Fruit fly (Drosophila melanogaster) whole organism, embryonic: ENCODE results near the gene CG32176.

Experiments used
- ATbp ChIP-seq: fragments of 200-800 bp; sonication (Bioruptor generic); optimal IDR thresholded peaks from 2 replicates; lab custom pipeline; 2017; ENCODE audit warnings: missing biosample characterization, mild to moderate bottlenecking, missing genetic modification characterization, missing genetic modification reagents
- Adf1 ChIP-seq: fragments of 200-800 bp; sonication (Bioruptor generic); IDR thresholded peaks from 2 replicates; pipeline ENCODE4 v1.3.6; 2022; ENCODE audit warnings: missing biosample characterization, missing genetic modification characterization
- Blimp-1 ChIP-seq: fragments of 200-800 bp; sonication (Bioruptor generic); optimal IDR thresholded peaks from 3 replicates; lab custom pipeline; 2018; ENCODE audit warnings: missing biosample characterization, missing genetic modification characterization, mild to moderate bottlenecking, moderate library complexity, missing genetic modification reagents
- CG10267 ChIP-seq: fragments of 200-800 bp; sonication (Bioruptor generic); optimal IDR thresholded peaks from 2 replicates; lab custom pipeline; 2018; ENCODE audit warnings: missing biosample characterization, mild to moderate bottlenecking, missing genetic modification characterization, moderate library complexity
- CG12104 ChIP-seq: fragments of 200-800 bp; sonication (Bioruptor generic); optimal IDR thresholded peaks from 3 replicates; lab custom pipeline; 2016; ENCODE audit warnings: missing biosample characterization, missing genetic modification characterization
- CG13775 ChIP-seq: fragments of 200-800 bp; sonication (Bioruptor generic); optimal IDR thresholded peaks from 3 replicates; lab custom pipeline; 2017; ENCODE audit warnings: missing biosample characterization, mild to moderate bottlenecking, missing genetic modification characterization
- CG14667 ChIP-seq: fragments of 200-800 bp; sonication (Bioruptor generic); IDR thresholded peaks from 2 replicates; pipeline ENCODE4 v1.3.6; 2022; ENCODE audit warnings: missing biosample characterization, missing genetic modification characterization
- CG15696 ChIP-seq: fragments of 200-800 bp; sonication (Bioruptor generic); optimal IDR thresholded peaks from 2 replicates; lab custom pipeline; 2019; ENCODE audit warnings: missing biosample characterization, mild to moderate bottlenecking, missing genetic modification characterization, moderate library complexity
- CG17359 ChIP-seq: fragments of 200-800 bp; sonication (Bioruptor generic); optimal IDR thresholded peaks from 3 replicates; lab custom pipeline; 2018; ENCODE audit warnings: missing biosample characterization, mild to moderate bottlenecking, missing genetic modification characterization, moderate library complexity
- CG17568 ChIP-seq: fragments of 200-800 bp; sonication (Bioruptor generic); optimal IDR thresholded peaks from 2 replicates; lab custom pipeline; 2018; ENCODE audit warnings: missing biosample characterization, mild to moderate bottlenecking, missing genetic modification characterization, moderate library complexity
- CG18262 ChIP-seq: fragments of 200-800 bp; optimal IDR thresholded peaks from 3 replicates; lab custom pipeline; 2019; ENCODE audit warnings: missing biosample characterization, mild to moderate bottlenecking, missing genetic modification characterization, moderate library complexity
- CG30020 ChIP-seq: fragments of 200-800 bp; optimal IDR thresholded peaks from 2 replicates; lab custom pipeline; 2019; ENCODE audit warnings: missing biosample characterization, mild to moderate bottlenecking, missing genetic modification characterization, moderate library complexity
- CG31388 ChIP-seq: fragments of 200-800 bp; sonication (Bioruptor generic); optimal IDR thresholded peaks from 2 replicates; lab custom pipeline; 2016; ENCODE audit warnings: missing biosample characterization, missing genetic modification characterization
- CG43689 ChIP-seq: fragments of 200-800 bp; sonication (Bioruptor generic); IDR thresholded peaks from 2 replicates; pipeline ENCODE4 v1.3.6; 2022; ENCODE audit warnings: missing biosample characterization, missing genetic modification characterization
- CG4854 ChIP-seq: fragments of 200-800 bp; sonication (Bioruptor generic); optimal IDR thresholded peaks from 2 replicates; lab custom pipeline; 2016; ENCODE audit warnings: missing biosample characterization, missing genetic modification characterization, inconsistent platforms
- CG7786 ChIP-seq: fragments of 200-800 bp; sonication (Bioruptor generic); optimal IDR thresholded peaks from 2 replicates; lab custom pipeline; 2016; ENCODE audit warnings: missing biosample characterization, missing genetic modification characterization
- CG8281 ChIP-seq: fragments of 200-800 bp; sonication (Bioruptor generic); optimal IDR thresholded peaks from 2 replicates; lab custom pipeline; 2018; ENCODE audit warnings: missing biosample characterization, mild to moderate bottlenecking, missing genetic modification characterization, moderate library complexity
- CG8944 ChIP-seq: fragments of 200-800 bp; sonication (Bioruptor generic); optimal IDR thresholded peaks from 3 replicates; lab custom pipeline; 2016; ENCODE audit warnings: missing biosample characterization, missing genetic modification characterization
- CoRest ChIP-seq: fragments of 200-800 bp; sonication (Bioruptor generic); optimal IDR thresholded peaks from 3 replicates; lab custom pipeline; 2018; ENCODE audit warnings: missing biosample characterization, mild to moderate bottlenecking, missing genetic modification characterization, moderate library complexity
- Dip3 ChIP-seq: fragments of 200-800 bp; sonication (Bioruptor generic); optimal IDR thresholded peaks from 3 replicates; lab custom pipeline; 2016; ENCODE audit warnings: missing biosample characterization, missing genetic modification characterization
- Fer3 ChIP-seq: fragments of 200-800 bp; sonication (Bioruptor generic); optimal IDR thresholded peaks from 2 replicates; lab custom pipeline; 2018; ENCODE audit warnings: missing biosample characterization, mild to moderate bottlenecking, missing genetic modification characterization, moderate library complexity
- Hr51 ChIP-seq, 2 experiments: fragments of 200-800 bp; sonication (Bioruptor generic); optimal IDR thresholded peaks; 2 replicates in 1 of 2; 3 replicates in 1 of 2; lab custom pipeline; 2016 to 2018; ENCODE audit warnings: missing biosample characterization in 2 of 2, missing genetic modification characterization in 2 of 2, mild to moderate bottlenecking in 1 of 2, moderate library complexity in 1 of 2
- Hsf ChIP-seq: fragments of 200-800 bp; sonication (Bioruptor generic); optimal IDR thresholded peaks from 3 replicates; lab custom pipeline; 2016; ENCODE audit warnings: missing biosample characterization, missing genetic modification characterization
- MTF-1 ChIP-seq: fragments of 200-800 bp; sonication (Bioruptor generic); optimal IDR thresholded peaks from 2 replicates; lab custom pipeline; 2018; ENCODE audit warnings: missing biosample characterization, mild to moderate bottlenecking, missing genetic modification characterization, borderline replicate concordance
- Meics ChIP-seq: fragments of 200-800 bp; sonication (Bioruptor generic); optimal IDR thresholded peaks from 2 replicates; lab custom pipeline; 2017; ENCODE audit warnings: missing biosample characterization, mild to moderate bottlenecking, missing genetic modification characterization
- Myb ChIP-seq: fragments of 200-800 bp; sonication (Bioruptor generic); optimal IDR thresholded peaks from 2 replicates; lab custom pipeline; 2016; ENCODE audit warnings: missing biosample characterization, missing genetic modification characterization
- Ravus ChIP-seq: fragments of 200-800 bp; sonication (Bioruptor generic); IDR thresholded peaks from 2 replicates; pipeline ENCODE4 v1.3.6; 2022; ENCODE audit warnings: missing biosample characterization, missing genetic modification characterization
- Rx ChIP-seq: fragments of 200-800 bp; sonication (Bioruptor generic); IDR thresholded peaks from 2 replicates; pipeline ENCODE4 v1.3.6; 2022; ENCODE audit warnings: missing biosample characterization, missing genetic modification characterization
- Side ChIP-seq: fragments of 200-800 bp; sonication (Bioruptor generic); optimal IDR thresholded peaks from 2 replicates; lab custom pipeline; 2016; ENCODE audit warnings: missing biosample characterization, missing genetic modification characterization
- Ssrp ChIP-seq: fragments of 200-800 bp; sonication (Bioruptor generic); optimal IDR thresholded peaks from 2 replicates; lab custom pipeline; 2018; ENCODE audit warnings: missing biosample characterization, mild to moderate bottlenecking, missing genetic modification characterization, moderate library complexity
- chm ChIP-seq: fragments of 200-800 bp; sonication (Bioruptor generic); IDR thresholded peaks from 2 replicates; pipeline ENCODE4 v1.3.6; 2022; ENCODE audit warnings: missing biosample characterization, missing genetic modification characterization
- crp ChIP-seq, 2 experiments: fragments of 200-800 bp; sonication (Bioruptor generic); optimal IDR thresholded peaks; 2 replicates in 1 of 2; 3 replicates in 1 of 2; lab custom pipeline; 2017; ENCODE audit warnings: missing biosample characterization in 2 of 2, missing genetic modification characterization in 2 of 2, mild to moderate bottlenecking in 1 of 2, moderate library complexity in 1 of 2
- cwo ChIP-seq: fragments of 200-800 bp; sonication (Bioruptor generic); optimal IDR thresholded peaks from 3 replicates; lab custom pipeline; 2017; ENCODE audit warnings: missing biosample characterization, missing genetic modification characterization, mild to moderate bottlenecking, moderate library complexity, missing genetic modification reagents
- dm ChIP-seq: fragments of 200-800 bp; sonication (Bioruptor generic); optimal IDR thresholded peaks from 3 replicates; lab custom pipeline; 2016; ENCODE audit warnings: missing biosample characterization, missing genetic modification characterization
- eve ChIP-seq, 2 experiments: fragments of >200 bp; optimal IDR thresholded peaks; 2 replicates each; lab custom pipeline; 2017; ENCODE audit warnings: missing biosample characterization in 2 of 2, missing genetic modification characterization in 2 of 2
- kni ChIP-seq: fragments of 200-800 bp; sonication (Bioruptor generic); optimal IDR thresholded peaks from 3 replicates; lab custom pipeline; 2017; ENCODE audit warnings: mild to moderate bottlenecking, missing biosample characterization, missing genetic modification reagents, missing genetic modification characterization
- luna ChIP-seq: fragments of 200-800 bp; sonication (Bioruptor generic); optimal IDR thresholded peaks from 2 replicates; lab custom pipeline; 2016; ENCODE audit warnings: missing biosample characterization, missing genetic modification characterization
- maf-S ChIP-seq: fragments of 200-800 bp; sonication (Bioruptor generic); optimal IDR thresholded peaks from 2 replicates; lab custom pipeline; 2016; ENCODE audit warnings: missing biosample characterization, missing genetic modification characterization
- pho ChIP-seq: fragments of 200-800 bp; sonication (Bioruptor generic); optimal IDR thresholded peaks from 2 replicates; lab custom pipeline; 2016; ENCODE audit warnings: missing biosample characterization, missing genetic modification characterization
- phol ChIP-seq: fragments of 200-800 bp; sonication (Bioruptor generic); optimal IDR thresholded peaks from 3 replicates; lab custom pipeline; 2018; ENCODE audit warnings: missing biosample characterization, mild to moderate bottlenecking, missing genetic modification characterization, moderate library complexity
- sens ChIP-seq: fragments of 200-800 bp; sonication (Bioruptor generic); peaks from one replicate; lab custom pipeline; 2016; ENCODE audit warnings: missing biosample characterization, missing genetic modification characterization
- sens-2 ChIP-seq: fragments of 200-800 bp; sonication (Bioruptor generic); IDR thresholded peaks from 2 replicates; pipeline ENCODE4 v1.3.6; 2022; ENCODE audit warnings: missing biosample characterization, missing genetic modification characterization
- sim ChIP-seq: fragments of 200-800 bp; sonication (Bioruptor generic); IDR thresholded peaks from 2 replicates; pipeline ENCODE4 v1.3.6; 2022; ENCODE audit warnings: missing biosample characterization, missing genetic modification characterization
- sima ChIP-seq: fragments of 200-800 bp; sonication (Bioruptor generic); optimal IDR thresholded peaks from 2 replicates; lab custom pipeline; 2016; ENCODE audit warnings: missing biosample characterization, missing genetic modification characterization
- stc ChIP-seq: fragments of 200-800 bp; sonication (Bioruptor generic); IDR thresholded peaks from 2 replicates; pipeline ENCODE4 v1.3.6; 2022; ENCODE audit warnings: missing biosample characterization, missing genetic modification characterization
- stwl ChIP-seq: fragments of 200-800 bp; sonication (Bioruptor generic); optimal IDR thresholded peaks from 3 replicates; lab custom pipeline; 2018; ENCODE audit warnings: missing biosample characterization, mild to moderate bottlenecking, missing genetic modification characterization, moderate library complexity
- tio ChIP-seq: fragments of 200-800 bp; sonication (Bioruptor generic); optimal IDR thresholded peaks from 2 replicates; lab custom pipeline; 2017; ENCODE audit warnings: missing biosample characterization, missing genetic modification characterization, inconsistent platforms
- vnd ChIP-seq: fragments of 200-800 bp; sonication (Bioruptor generic); IDR thresholded peaks from 3 replicates; pipeline ENCODE4 v1.3.6; 2022; ENCODE audit warnings: missing biosample characterization, missing genetic modification characterization; ENCODE audit not compliant: partially characterized antibody
- zen ChIP-seq: fragments of 200-800 bp; sonication (Bioruptor generic); optimal IDR thresholded peaks from 3 replicates; lab custom pipeline; 2018; ENCODE audit warnings: missing biosample characterization, mild to moderate bottlenecking, missing genetic modification characterization, moderate library complexity

CG32176 gene

dm6 chr3L:17415967-17416749, 17.5 kb upstream of the CG32176 start (continued):
- no peak for TF ChIP-seq CG30020 (tag; lab: Kevin White, UChicago)
- peak in 1 of 2 experiments; percentile 83 for TF ChIP-seq eve (GFP tag; optimal IDR thresholded peaks at IDR 0.05; lab: Kevin White, UChicago)
- no peak for TF ChIP-seq sima
- peak; percentile 58 for TF ChIP-seq Hsf (GFP tag; lab: Kevin White, UChicago)
- 0 out of 2 replicates have a peak, but pooled peaks have one; percentile 17 for TF ChIP-seq sens-2 (GFP tag; lab: Robert Waterston, UW)
- no peak for TF ChIP-seq Meics (GFP tag; lab: Kevin White, UChicago)
- TF ChIP-seq Rx (GFP tag; lab: Robert Waterston, UW): no peak
- TF ChIP-seq pho (GFP tag; lab: Kevin White, UChicago): peak; percentile 41
- TF ChIP-seq CG18262 (tag; lab: Kevin White, UChicago): peak; percentile 80
- TF ChIP-seq CG31388 (GFP tag; lab: Kevin White, UChicago): no peak
- no peak for TF ChIP-seq CG14667 (GFP tag; lab: Robert Waterston, UW)
- TF ChIP-seq Ravus (GFP tag; lab: Robert Waterston, UW): no peak
- peak; percentile 42 for TF ChIP-seq maf-S (GFP tag; lab: Kevin White, UChicago)
- TF ChIP-seq luna (GFP tag; lab: Kevin White, UChicago): no peak
- peak; percentile 41 for TF ChIP-seq tio (GFP tag; lab: Kevin White, UChicago)
- TF ChIP-seq vnd (GFP tag; lab: Robert Waterston, UW): no peak
- no peak for TF ChIP-seq CG17359 (tag; lab: Kevin White, UChicago)
- peak; percentile 47 for TF ChIP-seq CoRest (tag; lab: Kevin White, UChicago)
- TF ChIP-seq Ssrp (tag; lab: Kevin White, UChicago): peak; percentile 25
- peak in 1 of 2 experiments; percentile 43 for TF ChIP-seq Hr51 (GFP tag; optimal IDR thresholded peaks at IDR 0.05; lab: Kevin White, UChicago)
- TF ChIP-seq Adf1 (GFP tag; lab: Robert Waterston, UW): no peak
- TF ChIP-seq phol (tag; lab: Kevin White, UChicago): peak; percentile 66
- TF ChIP-seq CG8281: no peak
- TF ChIP-seq CG4854 (GFP tag; lab: Kevin White, UChicago): peak; percentile 12
- TF ChIP-seq CG12104: peak; percentile 15
- peak; percentile 24 for TF ChIP-seq MTF-1
- peak; percentile 96 for TF ChIP-seq sens
- TF ChIP-seq CG17568: peak; percentile 33
- TF ChIP-seq Myb: peak; percentile 23
- TF ChIP-seq cwo (GFP tag; lab: Kevin White, UChicago): no peak
- TF ChIP-seq Fer3: no peak
- TF ChIP-seq chm (GFP tag; lab: Robert Waterston, UW): 0 out of 2 replicates have a peak, but pooled peaks have one; percentile 8
- no peak for TF ChIP-seq CG43689 (GFP tag; lab: Robert Waterston, UW)
- no peak for TF ChIP-seq sim (GFP tag; lab: Robert Waterston, UW)
- peak; percentile 75 for TF ChIP-seq CG10267 (tag; lab: Kevin White, UChicago)
- no peak for TF ChIP-seq Dip3 (GFP tag; lab: Kevin White, UChicago)
- peak; percentile 43 for TF ChIP-seq stwl (tag; lab: Kevin White, UChicago)
- TF ChIP-seq ATbp (GFP tag; lab: Kevin White, UChicago): no peak
- TF ChIP-seq kni (GFP tag; lab: Kevin White, UChicago): peak; percentile 64
- TF ChIP-seq Blimp-1 (GFP tag; lab: Kevin White, UChicago): peak; percentile 7
- TF ChIP-seq CG13775 (GFP tag; lab: Kevin White, UChicago): peak; percentile 69
- peak; percentile 96 for TF ChIP-seq zen (tag; lab: Kevin White, UChicago)
- peak; percentile 90 for TF ChIP-seq CG15696 (tag; lab: Kevin White, UChicago)
- TF ChIP-seq dm (GFP tag; lab: Kevin White, UChicago): peak; percentile 63
- TF ChIP-seq crp (GFP tag; optimal IDR thresholded peaks at IDR 0.05; lab: Kevin White, UChicago): no peak
- TF ChIP-seq CG7786 (GFP tag; lab: Kevin White, UChicago): peak; percentile 35
- TF ChIP-seq CG8944: peak; percentile 49
- no peak for TF ChIP-seq stc (GFP tag; lab: Robert Waterston, UW)
- TF ChIP-seq Side: peak; percentile 27
